Fruit fly (Drosophila melanogaster) whole organism, adult: Measurements from ENCODE around the gene CG43072.

Experiments used
- CG11617 ChIP-seq: fragments of 200-800 bp; sonication (Bioruptor generic); optimal IDR thresholded peaks from 2 replicates; lab custom pipeline; 2017; ENCODE audit warnings: mild to moderate bottlenecking, missing biosample characterization, missing genetic modification reagents, missing genetic modification characterization
- CG12768 ChIP-seq: fragments of 200-800 bp; sonication (Bioruptor generic); optimal IDR thresholded peaks from 2 replicates; lab custom pipeline; 2017; ENCODE audit warnings: missing biosample characterization, missing genetic modification characterization, mild to moderate bottlenecking, moderate library complexity, missing genetic modification reagents
- CG1620 ChIP-seq: fragments of 200-800 bp; sonication (Bioruptor generic); optimal IDR thresholded peaks from 2 replicates; lab custom pipeline; 2016; ENCODE audit warnings: missing biosample characterization, missing genetic modification characterization
- CG5204 ChIP-seq: fragments of 200-800 bp; sonication (Bioruptor generic); optimal IDR thresholded peaks from 2 replicates; lab custom pipeline; 2016; ENCODE audit warnings: missing biosample characterization, missing genetic modification characterization
- Clk ChIP-seq: fragments of 200-800 bp; sonication (Bioruptor generic); optimal IDR thresholded peaks from 2 replicates; lab custom pipeline; 2017; ENCODE audit warnings: missing biosample characterization, missing genetic modification characterization
- Mnt ChIP-seq: fragments of 200-800 bp; sonication (Bioruptor generic); optimal IDR thresholded peaks from 2 replicates; lab custom pipeline; 2016; ENCODE audit warnings: missing biosample characterization, mild to moderate bottlenecking, missing genetic modification characterization
- bab1 ChIP-seq: fragments of 200-800 bp; sonication (Bioruptor generic); optimal IDR thresholded peaks from 3 replicates; lab custom pipeline; 2019; ENCODE audit warnings: missing biosample characterization, mild to moderate bottlenecking, missing genetic modification characterization, moderate library complexity
- cic ChIP-seq: fragments of 200-800 bp; sonication (Bioruptor generic); optimal IDR thresholded peaks from 2 replicates; lab custom pipeline; 2017; ENCODE audit warnings: missing biosample characterization, mild to moderate bottlenecking, missing genetic modification characterization, moderate library complexity
- cnc ChIP-seq, 2 experiments: fragments of >200 bp; optimal IDR thresholded peaks; 2 replicates each; lab custom pipeline; 2017
- kay ChIP-seq: fragments of 200-800 bp; sonication (Bioruptor generic); peaks from one replicate; lab custom pipeline; 2016; ENCODE audit warnings: missing biosample characterization, missing genetic modification characterization, borderline replicate concordance
- ovo ChIP-seq: fragments of 200-800 bp; sonication (Bioruptor generic); optimal IDR thresholded peaks from 2 replicates; lab custom pipeline; 2016; ENCODE audit warnings: missing biosample characterization, missing genetic modification characterization
- tj ChIP-seq: fragments of 200-800 bp; sonication (Bioruptor generic); optimal IDR thresholded peaks from 3 replicates; lab custom pipeline; 2017; ENCODE audit warnings: missing biosample characterization, mild to moderate bottlenecking, missing genetic modification characterization, moderate library complexity
- toe ChIP-seq: fragments of 200-800 bp; sonication (Bioruptor generic); optimal IDR thresholded peaks from 2 replicates; lab custom pipeline; 2016; ENCODE audit warnings: missing biosample characterization, missing genetic modification characterization

DNA sequence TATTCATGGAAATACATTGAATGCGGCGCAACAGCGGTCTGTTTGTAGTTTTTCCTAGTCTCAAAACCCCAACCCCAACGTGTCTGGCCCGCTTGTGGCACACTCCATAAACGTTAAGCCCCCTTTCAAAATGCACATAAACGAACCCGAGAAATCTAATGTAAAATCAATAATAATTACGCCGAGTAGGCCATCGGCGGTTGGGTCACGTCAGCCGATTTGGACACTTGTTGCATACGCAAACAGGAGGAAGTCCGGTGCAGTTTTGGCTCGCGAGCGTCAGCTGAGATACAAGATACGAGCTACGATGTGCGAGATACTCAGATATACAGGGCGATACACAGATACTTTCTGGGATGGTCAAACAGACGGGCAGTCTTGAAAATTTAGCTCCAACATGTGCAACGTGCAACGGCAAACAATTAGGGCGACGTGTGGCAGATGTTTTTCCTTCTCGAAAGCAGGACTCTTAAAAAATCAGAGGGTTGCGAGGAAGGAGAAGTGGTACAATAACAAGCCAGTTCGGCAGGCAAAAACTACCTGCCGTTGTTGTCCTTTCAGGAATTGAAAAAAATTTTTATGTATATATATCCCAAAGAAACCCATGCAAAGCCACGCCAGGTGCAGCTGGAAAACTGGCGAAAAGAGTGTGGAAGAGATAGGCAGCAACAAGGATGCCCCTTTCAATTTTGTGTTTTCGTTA lies 709 bp downstream of the CG43072 start:
- TF ChIP-seq ovo (GFP tag; lab: Kevin White, UChicago) (no peak), cic (no peak), Mnt (no peak), toe (no peak), cnc (optimal IDR thresholded peaks at IDR 0.05; lab: Kevin White, UChicago) (no peak), CG5204 (GFP tag; lab: Kevin White, UChicago) (no peak), CG12768 (no peak), tj (GFP tag; lab: Kevin White, UChicago) (no peak), Clk (no peak), CG1620 (no peak), bab1 (GFP tag; lab: Kevin White, UChicago) (no peak), kay (GFP tag; lab: Kevin White, UChicago) (no peak), CG11617 (no peak)
